Fruit fly (Drosophila melanogaster) whole organism, wandering third instar larva: Measurements from ENCODE around the gene salt.

Experiments
- CG9705 ChIP-seq: fragments of 200-800 bp; sonication (Bioruptor generic); optimal IDR thresholded peaks from 2 replicates; lab custom pipeline; 2018; ENCODE audit warnings: missing biosample characterization, mild to moderate bottlenecking, missing genetic modification characterization
- CrebA ChIP-seq: fragments of 200-800 bp; sonication (Bioruptor generic); optimal IDR thresholded peaks from 2 replicates; lab custom pipeline; 2016; ENCODE audit warnings: missing biosample characterization, mild to moderate bottlenecking, missing genetic modification characterization, borderline replicate concordance
- Dfd ChIP-seq: fragments of >200 bp; optimal IDR thresholded peaks from 2 replicates; lab custom pipeline; 2017; ENCODE audit warnings: missing biosample characterization, missing genetic modification characterization
- Dif ChIP-seq: fragments of 200-275, 200-300 bp; sonication (Bioruptor generic); optimal IDR thresholded peaks from 2 replicates; lab custom pipeline; 2018; ENCODE audit warnings: missing biosample characterization, missing genetic modification characterization; ENCODE audit not compliant: partially characterized antibody
- GATAd ChIP-seq: sonication (Bioruptor generic); optimal IDR thresholded peaks from 2 replicates; lab custom pipeline; 2016; ENCODE audit warnings: missing biosample characterization, missing genetic modification characterization
- HLH106 ChIP-seq: fragments of 200-800 bp; optimal IDR thresholded peaks from 3 replicates; lab custom pipeline; 2019; ENCODE audit warnings: missing biosample characterization, mild to moderate bottlenecking, missing genetic modification characterization, moderate library complexity
- Hr78 ChIP-seq: fragments of >200 bp; optimal IDR thresholded peaks from 2 replicates; lab custom pipeline; 2017; ENCODE audit warnings: missing biosample characterization, missing genetic modification characterization
- Hr83 ChIP-seq: fragments of 200-300 bp; sonication (Bioruptor generic); optimal IDR thresholded peaks from 2 replicates; lab custom pipeline; 2016; ENCODE audit warnings: missing biosample characterization, mild to moderate bottlenecking, missing genetic modification characterization, moderate library complexity; ENCODE audit not compliant: poor library complexity, severe bottlenecking
- Jra ChIP-seq: sonication (Bioruptor generic); optimal IDR thresholded peaks from 2 replicates; lab custom pipeline; 2016; ENCODE audit warnings: missing biosample characterization, missing genetic modification characterization
- Mio ChIP-seq: sonication (Bioruptor generic); optimal IDR thresholded peaks from 2 replicates; lab custom pipeline; 2016; ENCODE audit warnings: missing biosample characterization, missing genetic modification characterization
- OdsH ChIP-seq: fragments of 200-800 bp; sonication (Bioruptor generic); optimal IDR thresholded peaks from 2 replicates; lab custom pipeline; 2016; ENCODE audit warnings: missing biosample characterization, mild to moderate bottlenecking, missing genetic modification characterization
- Rel ChIP-seq, 2 experiments: fragments of 200-800 bp; sonication (Bioruptor generic) in 1 of 2; optimal IDR thresholded peaks; 2 replicates in 1 of 2; 3 replicates in 1 of 2; lab custom pipeline; 2016 to 2019; ENCODE audit warnings: mild to moderate bottlenecking in 2 of 2, missing biosample characterization in 2 of 2, missing genetic modification characterization in 2 of 2, moderate library complexity in 1 of 2
- Sp1 ChIP-seq: fragments of 200-800 bp; sonication (Bioruptor generic); optimal IDR thresholded peaks from 3 replicates; lab custom pipeline; 2019; ENCODE audit warnings: missing biosample characterization, mild to moderate bottlenecking, missing genetic modification characterization, moderate library complexity
- Vsx2 ChIP-seq: fragments of 200-300, 225-300 bp; sonication (Bioruptor generic); optimal IDR thresholded peaks from 2 replicates; lab custom pipeline; 2018; ENCODE audit warnings: missing biosample characterization, missing genetic modification characterization; ENCODE audit not compliant: partially characterized antibody
- br ChIP-seq: fragments of 200-800 bp; sonication (Bioruptor generic); optimal IDR thresholded peaks from 2 replicates; lab custom pipeline; 2016; ENCODE audit warnings: missing biosample characterization, missing genetic modification characterization
- dsf ChIP-seq: sonication (Bioruptor generic); optimal IDR thresholded peaks from 2 replicates; lab custom pipeline; 2016; ENCODE audit warnings: missing biosample characterization, missing genetic modification characterization, borderline replicate concordance
- ey ChIP-seq: fragments of 200-800 bp; sonication (Bioruptor generic); optimal IDR thresholded peaks from 2 replicates; lab custom pipeline; 2016; ENCODE audit warnings: missing biosample characterization, missing genetic modification characterization
- foxo ChIP-seq, 2 experiments: fragments of 200-800 bp; sonication (Bioruptor generic); optimal IDR thresholded peaks; 2 replicates in 1 of 2; 3 replicates in 1 of 2; lab custom pipeline; 2016 to 2017; ENCODE audit warnings: missing biosample characterization in 2 of 2, missing genetic modification characterization in 2 of 2
- fru ChIP-seq: fragments of 200-800 bp; sonication (Bioruptor generic); optimal IDR thresholded peaks from 3 replicates; lab custom pipeline; 2016; ENCODE audit warnings: missing biosample characterization, mild to moderate bottlenecking, missing genetic modification characterization
- h ChIP-seq: fragments of 200-800 bp; sonication (Bioruptor generic); optimal IDR thresholded peaks from 3 replicates; lab custom pipeline; 2016; ENCODE audit warnings: missing biosample characterization, mild to moderate bottlenecking, missing genetic modification characterization
- lola ChIP-seq: fragments of >200 bp; optimal IDR thresholded peaks from 2 replicates; lab custom pipeline; 2017; ENCODE audit warnings: missing biosample characterization, missing genetic modification characterization
- pan ChIP-seq: fragments of >200 bp; optimal IDR thresholded peaks from 2 replicates; lab custom pipeline; 2017
- psq ChIP-seq: fragments of 200-800 bp; sonication (Bioruptor generic); optimal IDR thresholded peaks from 3 replicates; lab custom pipeline; 2017; ENCODE audit warnings: missing biosample characterization, mild to moderate bottlenecking, missing genetic modification characterization, moderate library complexity
- rgr ChIP-seq: fragments of 200-800 bp; sonication (Bioruptor generic); optimal IDR thresholded peaks from 3 replicates; lab custom pipeline; 2016; ENCODE audit warnings: missing biosample characterization, mild to moderate bottlenecking, missing genetic modification characterization
- sage ChIP-seq: fragments of 200-800 bp; sonication (Bioruptor generic); optimal IDR thresholded peaks from 2 replicates; lab custom pipeline; 2016; ENCODE audit warnings: missing biosample characterization, mild to moderate bottlenecking, missing genetic modification characterization
- sv ChIP-seq: fragments of 200-800 bp; sonication (Bioruptor generic); optimal IDR thresholded peaks from 3 replicates; lab custom pipeline; 2016; ENCODE audit warnings: missing biosample characterization, missing genetic modification characterization
- usp ChIP-seq: fragments of >200 bp; optimal IDR thresholded peaks from 2 replicates; lab custom pipeline; 2017; ENCODE audit warnings: missing biosample characterization, missing genetic modification characterization
- woc ChIP-seq: sonication (Bioruptor generic); optimal IDR thresholded peaks from 2 replicates; lab custom pipeline; 2016; ENCODE audit warnings: missing biosample characterization, mild to moderate bottlenecking, missing genetic modification characterization

Gene salt

DNA sequence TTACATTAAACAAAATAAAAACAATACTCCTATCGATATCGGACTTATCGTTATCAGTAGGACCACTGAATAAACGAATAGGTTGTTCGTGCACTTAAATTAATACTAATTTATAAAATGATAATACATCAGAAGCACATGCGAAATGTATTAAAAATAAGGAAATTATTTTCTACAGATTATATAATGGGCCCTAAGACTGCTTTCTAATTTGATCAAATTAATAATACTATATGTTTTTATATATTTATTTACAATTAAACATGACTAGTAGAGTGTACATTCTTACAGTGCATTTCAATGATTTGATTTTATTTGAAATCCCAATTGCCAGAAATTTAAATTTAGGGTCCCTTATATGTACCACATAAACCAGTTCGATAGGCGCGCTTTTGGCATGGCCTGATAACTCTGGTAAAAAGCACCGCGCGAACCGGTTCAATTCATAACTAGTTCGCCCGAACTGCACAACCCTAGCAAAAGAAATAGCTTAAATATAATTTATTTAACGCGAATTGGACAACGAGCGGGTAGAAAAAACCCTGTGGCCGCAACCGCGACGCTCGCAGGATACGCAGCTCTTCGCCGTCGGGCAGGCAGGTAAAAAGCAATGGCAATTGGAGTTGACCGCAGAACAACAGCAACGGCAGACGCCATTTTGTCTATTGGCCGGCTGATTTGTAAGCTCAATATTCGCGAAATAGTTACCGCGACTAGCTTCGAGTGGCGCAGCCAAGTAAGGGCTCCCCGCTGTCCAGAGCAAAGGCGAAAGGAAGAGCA, 22.3 kb upstream of the salt start, which contains the start of the genes CG2126 and faf:
CG2126 (minus strand) TSS at position 70 of the 780 bp plus-strand sequence.
faf (plus strand) TSS at position 438 of the 780 bp plus-strand sequence.
- TF ChIP-seq GATAd (GFP tag; lab: Kevin White, UChicago) (peak; percentile 34), Hr83 (GFP tag; lab: Kevin White, UChicago) (peak; percentile 73), Rel (GFP tag; optimal IDR thresholded peaks at IDR 0.05; lab: Kevin White, UChicago) (no peak), Rel (tag; optimal IDR thresholded peaks at IDR 0.05; lab: Kevin White, UChicago) (peak; percentile 33), foxo (GFP tag; optimal IDR thresholded peaks at IDR 0.05; lab: Kevin White, UChicago) (peak in 1 of 2 experiments; percentile 81), CG9705 (peak; percentile 69), h (peak; percentile 67), CrebA (no peak), dsf (no peak), Vsx2 (GFP tag; lab: Kevin White, UChicago) (no peak), sv (GFP tag; lab: Kevin White, UChicago) (peak; percentile 50), pan (lab: Kevin White, UChicago) (no peak), OdsH (GFP tag; lab: Kevin White, UChicago) (peak; percentile 58), rgr (GFP tag; lab: Kevin White, UChicago) (peak; percentile 60), fru (peak; percentile 66), ey (GFP tag; lab: Kevin White, UChicago) (peak; percentile 57), sage (GFP tag; lab: Kevin White, UChicago) (peak; percentile 44), Sp1 (peak; percentile 78), psq (peak; percentile 73), Jra (GFP tag; lab: Kevin White, UChicago) (no peak), HLH106 (tag; lab: Kevin White, UChicago) (peak; percentile 83)

DNA sequence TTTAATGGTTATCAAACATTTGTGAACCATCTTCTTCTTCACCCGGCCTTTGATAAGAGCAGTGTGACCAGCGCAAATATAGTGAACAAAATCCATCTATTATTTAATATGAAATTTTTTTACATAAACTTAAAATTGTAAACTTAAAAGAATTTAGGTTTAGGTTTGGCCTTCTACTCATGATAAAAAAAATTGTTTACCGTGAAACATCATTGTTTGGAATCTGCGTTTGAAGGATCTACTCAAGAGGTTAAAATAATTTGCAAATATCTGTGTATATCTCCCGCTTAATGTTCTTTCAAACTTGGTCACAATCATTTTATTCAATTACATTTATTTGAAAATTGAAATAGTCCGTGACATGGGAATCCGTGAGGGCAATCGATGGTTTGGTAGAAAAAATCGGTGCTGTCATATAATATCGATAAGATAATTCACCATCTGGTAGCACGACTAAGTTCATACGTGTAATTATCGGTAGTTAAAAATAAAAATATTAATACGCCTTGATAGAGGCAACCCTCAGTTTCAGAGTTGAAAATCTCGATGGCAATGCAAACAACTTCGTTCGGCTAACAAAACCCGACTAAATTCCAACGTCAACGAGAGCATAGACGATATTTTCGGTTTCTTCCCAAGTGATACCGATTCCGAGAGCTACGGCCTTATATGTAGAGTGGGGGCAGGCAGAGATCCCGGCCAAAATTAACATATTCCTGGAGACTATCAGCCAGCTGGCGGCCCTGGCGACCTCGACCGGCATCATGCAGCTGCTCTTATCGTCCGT, 17.5 kb upstream of the salt start, which contains the start of the genes betaGlu and sip3:
betaGlu (minus strand) TSS at position 59 of the 787 bp plus-strand sequence.
sip3 (plus strand) TSS at position 430 of the 787 bp plus-strand sequence.
- TF ChIP-seq br (GFP tag; lab: Kevin White, UChicago), result no peak
- TF ChIP-seq ey (GFP tag; lab: Kevin White, UChicago), result no peak
- no peak for TF ChIP-seq woc (GFP tag; lab: Kevin White, UChicago)
- TF ChIP-seq sage (GFP tag; lab: Kevin White, UChicago), result peak; percentile 59
- TF ChIP-seq HLH106 (tag; lab: Kevin White, UChicago), result peak; percentile 12
- TF ChIP-seq dsf, result no peak
- peak in 1 of 2 experiments; percentile 5 for TF ChIP-seq foxo (GFP tag; optimal IDR thresholded peaks at IDR 0.05; lab: Kevin White, UChicago)
- TF ChIP-seq OdsH (GFP tag; lab: Kevin White, UChicago), result no peak
- TF ChIP-seq h, result peak; percentile 32
- peak; percentile 19 for TF ChIP-seq rgr (GFP tag; lab: Kevin White, UChicago)
- peak; percentile 26 for TF ChIP-seq Sp1
- peak; percentile 16 for TF ChIP-seq sv (GFP tag; lab: Kevin White, UChicago)
- no peak for TF ChIP-seq Dfd (GFP tag; lab: Kevin White, UChicago)

DNA sequence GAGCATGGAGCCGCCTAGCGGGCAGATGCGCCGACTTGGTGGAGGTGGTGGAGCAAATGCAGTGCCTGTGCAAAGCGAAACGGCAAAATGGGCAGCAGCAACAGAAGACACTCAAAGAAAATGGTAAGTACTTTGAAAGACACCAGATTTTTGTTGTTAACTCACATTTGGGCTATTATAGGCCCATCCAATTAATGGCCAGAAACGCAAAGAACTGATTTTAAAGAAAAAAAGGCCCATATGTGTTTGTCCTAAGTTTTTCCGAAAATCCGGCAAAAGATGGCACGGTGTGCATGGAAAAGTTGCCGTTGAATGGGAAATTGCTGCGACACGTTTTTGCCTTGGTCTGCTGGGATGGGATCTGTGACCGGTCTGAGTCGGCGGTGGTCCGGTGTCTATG, 13.7 kb upstream of the salt start:
- no peak for TF ChIP-seq lola (GFP tag; lab: Kevin White, UChicago)
- TF ChIP-seq, all 38 proteins: peak for 0

DNA sequence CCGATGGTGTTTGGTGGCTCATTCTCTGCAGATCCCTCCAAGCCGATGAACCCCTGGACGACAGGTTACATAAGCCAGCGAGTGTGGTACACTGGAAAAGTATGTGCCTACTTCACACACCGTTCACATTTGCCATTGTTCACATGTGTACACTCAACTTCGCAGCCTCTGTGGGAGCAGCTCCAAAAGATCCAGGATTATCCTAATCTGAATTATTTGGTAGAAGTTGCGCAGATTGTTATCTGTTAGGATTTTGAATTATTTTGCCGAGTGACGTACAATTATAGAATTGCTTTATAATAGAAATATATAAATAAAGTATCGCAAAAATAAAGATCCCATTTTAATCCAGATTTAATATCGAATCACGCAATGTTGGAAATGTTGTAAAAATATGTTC, 13.0 kb upstream of the salt start:
- TF ChIP-seq foxo (GFP tag; optimal IDR thresholded peaks at IDR 0.05; lab: Kevin White, UChicago), result no peak
- TF ChIP-seq CrebA, result no peak
- TF ChIP-seq HLH106 (tag; lab: Kevin White, UChicago), result no peak
- TF ChIP-seq Vsx2 (GFP tag; lab: Kevin White, UChicago), result no peak
- TF ChIP-seq Dif, result no peak
- TF ChIP-seq Jra (GFP tag; lab: Kevin White, UChicago), result no peak
- TF ChIP-seq usp (GFP tag; lab: Kevin White, UChicago), result no peak
- no peak for TF ChIP-seq Mio (GFP tag; lab: Kevin White, UChicago)
- TF ChIP-seq Hr78 (GFP tag; lab: Kevin White, UChicago), result no peak
